Fruit fly (Drosophila melanogaster) whole organism, embryonic: ENCODE measurements around the gene Tbca.

ENCODE experiments used
- C15 ChIP-seq: fragments of 200-800 bp; sonication (Bioruptor generic); IDR thresholded peaks from 3 replicates; pipeline ENCODE4 v1.3.6; 2022; ENCODE audit warnings: missing biosample characterization, missing genetic modification characterization
- CG10209 ChIP-seq: fragments of 200-800 bp; sonication (Bioruptor generic); optimal IDR thresholded peaks from 3 replicates; lab custom pipeline; 2017; ENCODE audit warnings: missing biosample characterization, mild to moderate bottlenecking, missing genetic modification characterization, missing genetic modification reagents
- CG11093 ChIP-seq: fragments of 200-800 bp; sonication (Bioruptor generic); IDR thresholded peaks from 3 replicates; pipeline ENCODE4 v1.3.6; 2022; ENCODE audit warnings: missing biosample characterization, missing genetic modification characterization
- CG11696 ChIP-seq: fragments of 200-800 bp; sonication (Bioruptor generic); IDR thresholded peaks from 2 replicates; pipeline ENCODE4 v1.3.6; 2022; ENCODE audit warnings: missing biosample characterization, missing genetic modification characterization
- CG11723 ChIP-seq: fragments of 200-800 bp; sonication (Bioruptor generic); optimal IDR thresholded peaks from 2 replicates; lab custom pipeline; 2017; ENCODE audit warnings: missing biosample characterization, mild to moderate bottlenecking, missing genetic modification characterization
- CG12659 ChIP-seq: fragments of 200-800 bp; sonication (Bioruptor generic); optimal IDR thresholded peaks from 3 replicates; lab custom pipeline; 2017; ENCODE audit warnings: mild to moderate bottlenecking, missing biosample characterization, missing genetic modification reagents, missing genetic modification characterization
- CG1603 ChIP-seq: fragments of 200-800 bp; sonication (Bioruptor generic); optimal IDR thresholded peaks from 2 replicates; lab custom pipeline; 2019; ENCODE audit warnings: missing biosample characterization, mild to moderate bottlenecking, missing genetic modification characterization, moderate library complexity
- CG17802 ChIP-seq: fragments of 200-800 bp; sonication (Bioruptor generic); optimal IDR thresholded peaks from 2 replicates; lab custom pipeline; 2018; ENCODE audit warnings: missing biosample characterization, mild to moderate bottlenecking, missing genetic modification characterization, moderate library complexity
- CG2202 ChIP-seq: fragments of 200-800 bp; sonication (Bioruptor generic); optimal IDR thresholded peaks from 2 replicates; lab custom pipeline; 2018; ENCODE audit warnings: missing biosample characterization, mild to moderate bottlenecking, missing genetic modification characterization
- CG30020 ChIP-seq: fragments of 200-800 bp; optimal IDR thresholded peaks from 2 replicates; lab custom pipeline; 2019; ENCODE audit warnings: missing biosample characterization, mild to moderate bottlenecking, missing genetic modification characterization, moderate library complexity
- CG31224 ChIP-seq: fragments of 200-800 bp; sonication (Bioruptor generic); IDR thresholded peaks from 2 replicates; pipeline ENCODE4 v1.3.6; 2022; ENCODE audit warnings: missing biosample characterization, missing genetic modification characterization
- CG3281 ChIP-seq: fragments of 200-800 bp; sonication (Bioruptor generic); optimal IDR thresholded peaks from 3 replicates; lab custom pipeline; 2017; ENCODE audit warnings: missing biosample characterization, mild to moderate bottlenecking, missing genetic modification characterization
- CG4617 ChIP-seq: fragments of 200-800 bp; sonication (Bioruptor generic); optimal IDR thresholded peaks from 3 replicates; lab custom pipeline; 2016; ENCODE audit warnings: missing biosample characterization, missing genetic modification characterization, borderline replicate concordance
- CG4707 ChIP-seq: fragments of 200-800 bp; sonication (Bioruptor generic); optimal IDR thresholded peaks from 2 replicates; lab custom pipeline; 2018; ENCODE audit warnings: missing biosample characterization, mild to moderate bottlenecking, missing genetic modification characterization, moderate library complexity
- CG6813 ChIP-seq: fragments of 200-800 bp; sonication (Bioruptor generic); optimal IDR thresholded peaks from 2 replicates; lab custom pipeline; 2017; ENCODE audit warnings: missing biosample characterization, missing genetic modification characterization, mild to moderate bottlenecking, moderate library complexity, missing genetic modification reagents
- CG7987 ChIP-seq: fragments of 200-800 bp; sonication (Bioruptor generic); optimal IDR thresholded peaks from 2 replicates; lab custom pipeline; 2018; ENCODE audit warnings: missing biosample characterization, mild to moderate bottlenecking, missing genetic modification characterization, moderate library complexity
- CG9797 ChIP-seq: fragments of 200-800 bp; sonication (Bioruptor generic); optimal IDR thresholded peaks from 3 replicates; lab custom pipeline; 2018; ENCODE audit warnings: missing biosample characterization, mild to moderate bottlenecking, missing genetic modification characterization
- CG9876 ChIP-seq: fragments of 200-800 bp; sonication (Bioruptor generic); optimal IDR thresholded peaks from 2 replicates; lab custom pipeline; 2016; ENCODE audit warnings: missing biosample characterization, missing genetic modification characterization
- Dad ChIP-seq: fragments of 200-800 bp; sonication (Bioruptor generic); optimal IDR thresholded peaks from 3 replicates; lab custom pipeline; 2016; ENCODE audit warnings: missing biosample characterization, missing genetic modification characterization
- Doc2 ChIP-seq: fragments of 200-800 bp; sonication (Bioruptor generic); IDR thresholded peaks from 2 replicates; pipeline ENCODE4 v1.3.6; 2022; ENCODE audit warnings: missing biosample characterization, missing genetic modification characterization
- Eip74EF ChIP-seq, 2 experiments: fragments of 200-800 bp in 1 of 2; fragments of >200 bp in 1 of 2; sonication (Bioruptor generic) in 1 of 2; optimal IDR thresholded peaks; 2 replicates each; lab custom pipeline; 2017 to 2019; ENCODE audit warnings: missing biosample characterization in 2 of 2, missing genetic modification characterization in 2 of 2, mild to moderate bottlenecking in 1 of 2, moderate library complexity in 1 of 2
- Ets97D ChIP-seq: fragments of 200-800 bp; sonication (Bioruptor generic); optimal IDR thresholded peaks from 3 replicates; lab custom pipeline; 2016; ENCODE audit warnings: missing biosample characterization, missing genetic modification characterization
- Gsc ChIP-seq: fragments of 200-800 bp; sonication (Bioruptor generic); IDR thresholded peaks from 2 replicates; pipeline ENCODE4 v1.3.6; 2022; ENCODE audit warnings: missing biosample characterization, missing genetic modification characterization
- Lim3 ChIP-seq: fragments of 200-800 bp; sonication (Bioruptor generic); IDR thresholded peaks from 2 replicates; pipeline ENCODE4 v1.3.6; 2022; ENCODE audit warnings: missing biosample characterization, missing genetic modification characterization
- Mrtf ChIP-seq: fragments of 200-800 bp; sonication (Bioruptor generic); IDR thresholded peaks from 3 replicates; pipeline ENCODE4 v1.3.6; 2022; ENCODE audit warnings: missing biosample characterization, missing genetic modification characterization
- Oaz ChIP-seq: fragments of 200-800 bp; sonication (Bioruptor generic); IDR thresholded peaks from 2 replicates; pipeline ENCODE4 v1.3.6; 2022; ENCODE audit warnings: missing biosample characterization, missing genetic modification characterization
- Rfx ChIP-seq: fragments of 200-800 bp; sonication (Bioruptor generic); IDR thresholded peaks from 2 replicates; pipeline ENCODE4 v1.3.6; 2022; ENCODE audit warnings: missing biosample characterization, missing genetic modification characterization
- Sin3A ChIP-seq: fragments of >200 bp; optimal IDR thresholded peaks from 2 replicates; lab custom pipeline; 2018
- Xbp1 ChIP-seq: fragments of 200-800 bp; sonication (Bioruptor generic); optimal IDR thresholded peaks from 3 replicates; lab custom pipeline; 2016; ENCODE audit warnings: missing biosample characterization, mild to moderate bottlenecking, missing genetic modification characterization
- ap ChIP-seq: fragments of 200-800 bp; sonication (Bioruptor generic); IDR thresholded peaks from 2 replicates; pipeline ENCODE4 v1.3.6; 2022; ENCODE audit warnings: missing biosample characterization, missing genetic modification characterization
- bbx ChIP-seq: fragments of 200-800 bp; sonication (Bioruptor generic); IDR thresholded peaks from 2 replicates; pipeline ENCODE4 v1.3.6; 2022; ENCODE audit warnings: missing biosample characterization, missing genetic modification characterization; ENCODE audit not compliant: partially characterized antibody
- btn ChIP-seq: fragments of 200-800 bp; sonication (Bioruptor generic); optimal IDR thresholded peaks from 2 replicates; lab custom pipeline; 2016; ENCODE audit warnings: missing biosample characterization, missing genetic modification characterization
- cas ChIP-seq: fragments of 200-800 bp; sonication (Bioruptor generic); IDR thresholded peaks from 2 replicates; pipeline ENCODE4 v1.3.6; 2022; ENCODE audit warnings: missing biosample characterization, missing genetic modification characterization
- caup ChIP-seq: fragments of 200-800 bp; sonication (Bioruptor generic); optimal IDR thresholded peaks from 3 replicates; lab custom pipeline; 2017; ENCODE audit warnings: missing biosample characterization, mild to moderate bottlenecking, missing genetic modification characterization, moderate library complexity; ENCODE audit not compliant: severe bottlenecking
- corto ChIP-seq: fragments of 200-800 bp; sonication (Bioruptor generic); optimal IDR thresholded peaks from 2 replicates; lab custom pipeline; 2016; ENCODE audit warnings: missing biosample characterization, mild to moderate bottlenecking, missing genetic modification characterization, moderate library complexity
- croc ChIP-seq: fragments of 200-800 bp; sonication (Bioruptor generic); conservative IDR thresholded peaks from 3 replicates; pipeline ENCODE4 v1.3.6; 2022; ENCODE audit warnings: missing biosample characterization, missing genetic modification characterization
- dmrt11E ChIP-seq: fragments of 200-800 bp; sonication (Bioruptor generic); optimal IDR thresholded peaks from 3 replicates; lab custom pipeline; 2018; ENCODE audit warnings: missing biosample characterization, mild to moderate bottlenecking, missing genetic modification characterization, moderate library complexity
- ems ChIP-seq: fragments of 200-800 bp; sonication (Bioruptor generic); optimal IDR thresholded peaks from 3 replicates; lab custom pipeline; 2016; ENCODE audit warnings: missing biosample characterization, missing genetic modification characterization
- fd3F ChIP-seq: fragments of 200-800 bp; sonication (Bioruptor generic); optimal IDR thresholded peaks from 2 replicates; lab custom pipeline; 2018; ENCODE audit warnings: missing biosample characterization, mild to moderate bottlenecking, missing genetic modification characterization, moderate library complexity
- gro ChIP-seq: fragments of 200-800 bp; sonication (Bioruptor generic); optimal IDR thresholded peaks from 2 replicates; lab custom pipeline; 2016; ENCODE audit warnings: missing biosample characterization, missing genetic modification characterization
- gt ChIP-seq: fragments of 200-800 bp; sonication (Bioruptor generic); IDR thresholded peaks from 2 replicates; pipeline ENCODE4 v1.3.6; 2022; ENCODE audit warnings: missing biosample characterization, missing genetic modification characterization
- hth ChIP-seq: fragments of >200 bp; optimal IDR thresholded peaks from 2 replicates; lab custom pipeline; 2017; ENCODE audit warnings: inconsistent platforms
- kay ChIP-seq: fragments of 200-800 bp; sonication (Bioruptor generic); optimal IDR thresholded peaks from 2 replicates; lab custom pipeline; 2016; ENCODE audit warnings: missing biosample characterization, missing genetic modification characterization
- lab ChIP-seq: fragments of 200-800 bp; sonication (Bioruptor generic); optimal IDR thresholded peaks from 3 replicates; lab custom pipeline; 2017; ENCODE audit warnings: missing biosample characterization, missing genetic modification characterization, mild to moderate bottlenecking, moderate library complexity, missing genetic modification reagents
- nom ChIP-seq: fragments of 200-800 bp; sonication (Bioruptor generic); optimal IDR thresholded peaks from 2 replicates; lab custom pipeline; 2017; ENCODE audit warnings: missing biosample characterization, missing genetic modification characterization, mild to moderate bottlenecking, moderate library complexity, missing genetic modification reagents
- seq ChIP-seq: fragments of 200-800 bp; sonication (Bioruptor generic); IDR thresholded peaks from 2 replicates; pipeline ENCODE4 v1.3.6; 2022; ENCODE audit warnings: missing biosample characterization, missing genetic modification characterization
- sr ChIP-seq: fragments of 200-800 bp; sonication (Bioruptor generic); IDR thresholded peaks from 3 replicates; pipeline ENCODE4 v1.3.6; 2022; ENCODE audit warnings: missing biosample characterization, missing genetic modification characterization
- tap ChIP-seq: fragments of 200-800 bp; optimal IDR thresholded peaks from 3 replicates; lab custom pipeline; 2019; ENCODE audit warnings: missing biosample characterization, mild to moderate bottlenecking, missing genetic modification characterization, moderate library complexity
- tup ChIP-seq: fragments of 200-800 bp; sonication (Bioruptor generic); optimal IDR thresholded peaks from 2 replicates; lab custom pipeline; 2016; ENCODE audit warnings: missing biosample characterization, mild to moderate bottlenecking, missing genetic modification characterization, moderate library complexity
- unc-4 ChIP-seq: fragments of 200-800 bp; sonication (Bioruptor generic); IDR thresholded peaks from 2 replicates; pipeline ENCODE4 v1.3.6; 2022; ENCODE audit warnings: missing biosample characterization, missing genetic modification characterization; ENCODE audit not compliant: partially characterized antibody
- z ChIP-seq: fragments of 200-800 bp; sonication (Bioruptor generic); IDR thresholded peaks from 3 replicates; pipeline ENCODE4 v1.3.6; 2022; ENCODE audit warnings: missing biosample characterization, missing genetic modification characterization

Gene Tbca

dm6 chr3R:31712585-31712984 lies 30.7 kb upstream of the Tbca start (continued):
- TF ChIP-seq CG4617 (GFP tag; lab: Kevin White, UChicago) (no peak), caup (no peak), fd3F (no peak), gro (GFP tag; lab: Kevin White, UChicago) (no peak), CG2202 (tag; lab: Kevin White, UChicago) (peak; percentile 26), C15 (GFP tag; lab: Robert Waterston, UW) (no peak), CG31224 (GFP tag; lab: Robert Waterston, UW) (no peak), ems (GFP tag; lab: Kevin White, UChicago) (no peak), ap (GFP tag; lab: Robert Waterston, UW) (no peak), Dad (GFP tag; lab: Kevin White, UChicago) (no peak), Doc2 (GFP tag; lab: Robert Waterston, UW) (no peak), seq (GFP tag; lab: Robert Waterston, UW) (0 out of 2 replicates have a peak, but pooled peaks have one; percentile 24), Mrtf (GFP tag; lab: Robert Waterston, UW) (no peak), Ets97D (no peak), unc-4 (GFP tag; lab: Robert Waterston, UW) (no peak), CG1603 (tag; lab: Kevin White, UChicago) (peak; percentile 58), CG11696 (GFP tag; lab: Robert Waterston, UW) (0 out of 2 replicates have a peak, but pooled peaks have one; percentile 6), CG6813 (GFP tag; lab: Kevin White, UChicago) (no peak), Rfx (GFP tag; lab: Robert Waterston, UW) (no peak), gt (GFP tag; lab: Robert Waterston, UW) (no peak), Sin3A (lab: Kevin White, UChicago) (no peak), CG9876 (GFP tag; lab: Kevin White, UChicago) (no peak), bbx (no peak), kay (GFP tag; lab: Kevin White, UChicago) (no peak), CG17802 (tag; lab: Kevin White, UChicago) (no peak), sr (GFP tag; lab: Robert Waterston, UW) (no peak), CG12659 (GFP tag; lab: Kevin White, UChicago) (no peak), Xbp1 (GFP tag; lab: Kevin White, UChicago) (peak; percentile 36), CG7987 (GFP tag; lab: Kevin White, UChicago) (no peak), CG3281 (GFP tag; lab: Kevin White, UChicago) (no peak), CG4707 (no peak), btn (no peak), tup (GFP tag; lab: Kevin White, UChicago) (no peak), CG10209 (GFP tag; lab: Kevin White, UChicago) (no peak), CG11093 (GFP tag; lab: Robert Waterston, UW) (0 out of 3 replicates have a peak, but pooled peaks have one; percentile 23)

DNA sequence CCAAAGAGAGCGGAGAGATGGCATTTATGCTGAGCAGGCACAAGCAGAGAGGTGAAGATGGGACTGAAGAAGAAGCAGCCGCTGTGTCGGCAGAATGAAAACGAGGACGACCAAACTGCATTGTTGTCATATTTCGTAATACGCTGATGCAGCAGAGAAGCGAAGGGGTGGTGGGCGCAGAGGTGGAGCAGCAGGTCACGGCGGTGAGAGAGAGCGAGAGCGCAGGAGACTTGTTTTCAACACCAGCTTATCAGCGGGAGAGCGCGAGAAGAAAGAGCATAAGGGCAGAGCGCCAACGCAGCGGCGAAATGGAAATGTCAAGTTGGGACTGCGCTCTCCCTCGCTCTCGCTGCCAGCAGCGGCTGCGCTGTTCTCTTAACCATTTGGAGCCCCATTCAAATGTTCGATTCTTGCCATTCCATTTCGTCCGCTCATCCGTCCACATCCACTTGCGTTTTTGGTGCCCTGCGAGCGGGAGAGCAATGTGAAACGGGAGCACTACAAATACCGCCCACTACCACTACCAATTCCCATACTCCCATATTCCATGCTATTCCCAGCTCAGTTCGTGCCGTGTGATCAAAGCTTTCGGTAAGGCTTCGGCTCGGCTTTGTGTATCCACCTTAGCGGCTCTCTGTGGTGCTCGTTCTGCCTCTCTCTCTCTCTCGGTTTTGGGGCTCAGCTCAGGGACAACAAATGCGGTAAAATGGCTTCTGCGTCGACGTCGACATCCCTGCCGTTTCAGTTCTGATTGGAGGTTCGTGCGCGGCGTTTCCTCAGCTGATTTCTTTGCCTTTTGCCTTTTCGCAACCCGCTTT lies 29.8 kb upstream of the Tbca start, which contains the start of gene ttk:
ttk (plus strand) TSS at position 562 of the 818 bp plus-strand sequence.
- TF ChIP-seq croc (no peak), Gsc (GFP tag; lab: Robert Waterston, UW) (no peak), CG30020 (tag; lab: Kevin White, UChicago) (no peak), Eip74EF (GFP tag; optimal IDR thresholded peaks at IDR 0.05; lab: Kevin White, UChicago) (peak in 1 of 2 experiments; percentile 16), corto (GFP tag; lab: Kevin White, UChicago) (peak; percentile 64), nom (GFP tag; lab: Kevin White, UChicago) (peak; percentile 68), cas (no peak), tap (tag; lab: Kevin White, UChicago) (no peak), CG9797 (no peak), dmrt11E (tag; lab: Kevin White, UChicago) (no peak), lab (GFP tag; lab: Kevin White, UChicago) (peak; percentile 2), Oaz (no peak), Lim3 (no peak), CG11723 (GFP tag; lab: Kevin White, UChicago) (no peak), z (GFP tag; lab: Robert Waterston, UW) (0 out of 3 replicates have a peak, but pooled peaks have one; percentile 11), hth (lab: Kevin White, UChicago) (no peak)
